Fruit fly (Drosophila melanogaster) whole organism, embryonic: Measurements from ENCODE around the gene CG31952.

Experiments
- Abd-B ChIP-seq: fragments of 200-800 bp; sonication (Bioruptor generic); optimal IDR thresholded peaks from 2 replicates; lab custom pipeline; 2018; ENCODE audit warnings: missing biosample characterization, mild to moderate bottlenecking, missing genetic modification characterization, moderate library complexity
- Ada2b ChIP-seq: fragments of 200-800 bp; sonication (Bioruptor generic); IDR thresholded peaks from 2 replicates; pipeline ENCODE4 v1.3.6; 2022; ENCODE audit warnings: missing biosample characterization, missing genetic modification characterization
- Asciz ChIP-seq: fragments of 200-800 bp; sonication (Bioruptor generic); optimal IDR thresholded peaks from 2 replicates; lab custom pipeline; 2017; ENCODE audit warnings: missing biosample characterization, mild to moderate bottlenecking, missing genetic modification characterization, missing genetic modification reagents
- Atf6 ChIP-seq: fragments of 200-800 bp; sonication (Bioruptor generic); IDR thresholded peaks from 2 replicates; pipeline ENCODE4 v1.3.6; 2022; ENCODE audit warnings: missing biosample characterization, missing genetic modification characterization
- CG11504 ChIP-seq: fragments of 200-800 bp; sonication (Bioruptor generic); optimal IDR thresholded peaks from 3 replicates; lab custom pipeline; 2019; ENCODE audit warnings: missing biosample characterization, mild to moderate bottlenecking, missing genetic modification characterization, moderate library complexity
- CG12236 ChIP-seq: fragments of 200-800 bp; sonication (Bioruptor generic); optimal IDR thresholded peaks from 2 replicates; lab custom pipeline; 2016; ENCODE audit warnings: missing biosample characterization, missing genetic modification characterization
- CG12391 ChIP-seq: fragments of 200-800 bp; sonication (Bioruptor generic); optimal IDR thresholded peaks from 3 replicates; lab custom pipeline; 2018; ENCODE audit warnings: missing biosample characterization, mild to moderate bottlenecking, missing genetic modification characterization, moderate library complexity
- CG12769 ChIP-seq: fragments of 200-800 bp; sonication (Bioruptor generic); optimal IDR thresholded peaks from 2 replicates; lab custom pipeline; 2019; ENCODE audit warnings: missing biosample characterization, mild to moderate bottlenecking, missing genetic modification characterization, moderate library complexity
- CG13775 ChIP-seq: fragments of 200-800 bp; sonication (Bioruptor generic); optimal IDR thresholded peaks from 3 replicates; lab custom pipeline; 2017; ENCODE audit warnings: missing biosample characterization, mild to moderate bottlenecking, missing genetic modification characterization
- CG13894 ChIP-seq: fragments of 200-800 bp; sonication (Bioruptor generic); optimal IDR thresholded peaks from 3 replicates; lab custom pipeline; 2018; ENCODE audit warnings: missing biosample characterization, mild to moderate bottlenecking, missing genetic modification characterization, moderate library complexity
- CG14050 ChIP-seq: fragments of 200-800 bp; sonication (Bioruptor generic); IDR thresholded peaks from 3 replicates; pipeline ENCODE4 v1.3.6; 2022; ENCODE audit warnings: missing biosample characterization, missing genetic modification characterization
- CG14441 ChIP-seq: fragments of 200-800 bp; sonication (Bioruptor generic); IDR thresholded peaks from 2 replicates; pipeline ENCODE4 v1.3.6; 2022; ENCODE audit warnings: missing biosample characterization, missing genetic modification characterization
- CG15011 ChIP-seq: fragments of 200-800 bp; sonication (Bioruptor generic); optimal IDR thresholded peaks from 3 replicates; lab custom pipeline; 2018; ENCODE audit warnings: missing biosample characterization, mild to moderate bottlenecking, missing genetic modification characterization
- CG15696 ChIP-seq: fragments of 200-800 bp; sonication (Bioruptor generic); optimal IDR thresholded peaks from 2 replicates; lab custom pipeline; 2019; ENCODE audit warnings: missing biosample characterization, mild to moderate bottlenecking, missing genetic modification characterization, moderate library complexity
- CG30431 ChIP-seq: fragments of 200-800 bp; sonication (Bioruptor generic); optimal IDR thresholded peaks from 2 replicates; lab custom pipeline; 2017; ENCODE audit warnings: missing biosample characterization, missing genetic modification characterization
- CG33213 ChIP-seq: fragments of 200-800 bp; sonication (Bioruptor generic); optimal IDR thresholded peaks from 3 replicates; lab custom pipeline; 2016; ENCODE audit warnings: missing biosample characterization, missing genetic modification characterization
- CG3847 ChIP-seq: fragments of 200-800 bp; sonication (Bioruptor generic); IDR thresholded peaks from 2 replicates; pipeline ENCODE4 v1.3.6; 2022; ENCODE audit warnings: missing biosample characterization, missing genetic modification characterization
- CG4617 ChIP-seq: fragments of 200-800 bp; sonication (Bioruptor generic); optimal IDR thresholded peaks from 3 replicates; lab custom pipeline; 2016; ENCODE audit warnings: missing biosample characterization, missing genetic modification characterization, borderline replicate concordance
- CG7357 ChIP-seq: fragments of 200-800 bp; sonication (Bioruptor generic); IDR thresholded peaks from 3 replicates; pipeline ENCODE4 v1.3.6; 2022; ENCODE audit warnings: missing biosample characterization, missing genetic modification characterization
- CG7839 ChIP-seq: fragments of 200-800 bp; sonication (Bioruptor generic); optimal IDR thresholded peaks from 3 replicates; lab custom pipeline; 2018; ENCODE audit warnings: missing biosample characterization, mild to moderate bottlenecking, missing genetic modification characterization, moderate library complexity
- CG9932 ChIP-seq: fragments of 200-800 bp; sonication (Bioruptor generic); IDR thresholded peaks from 2 replicates; pipeline ENCODE4 v1.3.6; 2022; ENCODE audit warnings: missing biosample characterization, missing genetic modification characterization
- Camta ChIP-seq: fragments of 200-800 bp; sonication (Bioruptor generic); optimal IDR thresholded peaks from 2 replicates; lab custom pipeline; 2016; ENCODE audit warnings: missing biosample characterization, missing genetic modification characterization
- D19B ChIP-seq: fragments of 200-800 bp; sonication (Bioruptor generic); optimal IDR thresholded peaks from 2 replicates; lab custom pipeline; 2017; ENCODE audit warnings: missing biosample characterization, mild to moderate bottlenecking, missing genetic modification characterization
- Dref ChIP-seq: fragments of 200-800 bp; sonication (Bioruptor generic); IDR thresholded peaks from 2 replicates; pipeline ENCODE4 v1.3.6; 2022; ENCODE audit warnings: missing biosample characterization, missing genetic modification characterization
- ERR ChIP-seq: fragments of 200-800 bp; sonication (Bioruptor generic); optimal IDR thresholded peaks from 2 replicates; lab custom pipeline; 2016; ENCODE audit warnings: missing biosample characterization, missing genetic modification characterization
- Gug ChIP-seq: fragments of 200-800 bp; sonication (Bioruptor generic); IDR thresholded peaks from 4 replicates; pipeline ENCODE4 v1.3.6; 2022; ENCODE audit warnings: missing biosample characterization, missing genetic modification characterization
- HHEX ChIP-seq: fragments of 200-800 bp; sonication (Bioruptor generic); optimal IDR thresholded peaks from 3 replicates; lab custom pipeline; 2017; ENCODE audit warnings: missing biosample characterization, mild to moderate bottlenecking, missing genetic modification characterization, missing genetic modification reagents
- Hr51 ChIP-seq, 2 experiments: fragments of 200-800 bp; sonication (Bioruptor generic); optimal IDR thresholded peaks; 2 replicates in 1 of 2; 3 replicates in 1 of 2; lab custom pipeline; 2016 to 2018; ENCODE audit warnings: missing biosample characterization in 2 of 2, missing genetic modification characterization in 2 of 2, mild to moderate bottlenecking in 1 of 2, moderate library complexity in 1 of 2
- Kr ChIP-seq: fragments of 200-800 bp; sonication (Bioruptor generic); optimal IDR thresholded peaks from 2 replicates; lab custom pipeline; 2017; ENCODE audit warnings: missing biosample characterization, mild to moderate bottlenecking, missing genetic modification characterization
- Med ChIP-seq: fragments of 200-800 bp; sonication (Bioruptor generic); peaks from one replicate; lab custom pipeline; 2016; ENCODE audit warnings: missing biosample characterization, missing genetic modification characterization, mild to moderate bottlenecking, inconsistent platforms, moderate library complexity
- NC2β ChIP-seq: fragments of 200-800 bp; sonication (Bioruptor generic); optimal IDR thresholded peaks from 2 replicates; lab custom pipeline; 2016; ENCODE audit warnings: missing biosample characterization, missing genetic modification characterization
- Pdp1 ChIP-seq, 2 experiments: fragments of 200-800 bp; sonication (Bioruptor generic); optimal IDR thresholded peaks; 3 replicates each; lab custom pipeline; 2016; ENCODE audit warnings: missing biosample characterization in 2 of 2, missing genetic modification characterization in 2 of 2, mild to moderate bottlenecking in 1 of 2, moderate library complexity in 1 of 2
- Poxn ChIP-seq: fragments of 200-800 bp; sonication (Bioruptor generic); IDR thresholded peaks from 2 replicates; pipeline ENCODE4 v1.3.6; 2022; ENCODE audit warnings: missing biosample characterization, missing genetic modification characterization
- Rx ChIP-seq: fragments of 200-800 bp; sonication (Bioruptor generic); IDR thresholded peaks from 2 replicates; pipeline ENCODE4 v1.3.6; 2022; ENCODE audit warnings: missing biosample characterization, missing genetic modification characterization
- cad ChIP-seq: fragments of >200 bp; optimal IDR thresholded peaks from 2 replicates; lab custom pipeline; 2017; ENCODE audit warnings: missing biosample characterization, missing genetic modification characterization
- corto ChIP-seq: fragments of 200-800 bp; sonication (Bioruptor generic); optimal IDR thresholded peaks from 2 replicates; lab custom pipeline; 2016; ENCODE audit warnings: missing biosample characterization, mild to moderate bottlenecking, missing genetic modification characterization, moderate library complexity
- dm ChIP-seq: fragments of 200-800 bp; sonication (Bioruptor generic); optimal IDR thresholded peaks from 3 replicates; lab custom pipeline; 2016; ENCODE audit warnings: missing biosample characterization, missing genetic modification characterization
- dmrt99B ChIP-seq: fragments of 200-800 bp; sonication (Bioruptor generic); optimal IDR thresholded peaks from 2 replicates; lab custom pipeline; 2018; ENCODE audit warnings: missing biosample characterization, mild to moderate bottlenecking, missing genetic modification characterization, moderate library complexity
- dysf ChIP-seq: fragments of 200-800 bp; sonication (Bioruptor generic); IDR thresholded peaks from 3 replicates; pipeline ENCODE4 v1.3.6; 2022; ENCODE audit warnings: missing biosample characterization, missing genetic modification characterization
- gem ChIP-seq: fragments of 200-800 bp; sonication (Bioruptor generic); optimal IDR thresholded peaks from 2 replicates; lab custom pipeline; 2019; ENCODE audit warnings: missing biosample characterization, mild to moderate bottlenecking, missing genetic modification characterization, moderate library complexity
- grau ChIP-seq: fragments of 200-800 bp; optimal IDR thresholded peaks from 3 replicates; lab custom pipeline; 2019; ENCODE audit warnings: missing biosample characterization, mild to moderate bottlenecking, missing genetic modification characterization, moderate library complexity
- gro ChIP-seq: fragments of 200-800 bp; sonication (Bioruptor generic); optimal IDR thresholded peaks from 2 replicates; lab custom pipeline; 2016; ENCODE audit warnings: missing biosample characterization, missing genetic modification characterization
- ham ChIP-seq: fragments of 200-800 bp; sonication (Bioruptor generic); IDR thresholded peaks from 2 replicates; pipeline ENCODE4 v1.3.6; 2022; ENCODE audit warnings: missing biosample characterization, missing genetic modification characterization
- her ChIP-seq: fragments of 200-800 bp; sonication (Bioruptor generic); optimal IDR thresholded peaks from 2 replicates; lab custom pipeline; 2016; ENCODE audit warnings: missing biosample characterization, missing genetic modification characterization
- oc ChIP-seq: fragments of 200-800 bp; sonication (Bioruptor generic); optimal IDR thresholded peaks from 2 replicates; lab custom pipeline; 2018; ENCODE audit warnings: missing biosample characterization, mild to moderate bottlenecking, missing genetic modification characterization, moderate library complexity
- sens ChIP-seq: fragments of 200-800 bp; sonication (Bioruptor generic); peaks from one replicate; lab custom pipeline; 2016; ENCODE audit warnings: missing biosample characterization, missing genetic modification characterization
- shn ChIP-seq: fragments of 200-800 bp; sonication (Bioruptor generic); optimal IDR thresholded peaks from 3 replicates; lab custom pipeline; 2016; ENCODE audit warnings: missing biosample characterization, missing genetic modification characterization
- sim ChIP-seq: fragments of 200-800 bp; sonication (Bioruptor generic); IDR thresholded peaks from 2 replicates; pipeline ENCODE4 v1.3.6; 2022; ENCODE audit warnings: missing biosample characterization, missing genetic modification characterization
- tgo ChIP-seq: fragments of 200-800 bp; sonication (Bioruptor generic); IDR thresholded peaks from 3 replicates; pipeline ENCODE4 v1.3.6; 2022; ENCODE audit warnings: missing biosample characterization, missing genetic modification characterization
- zfh2 ChIP-seq: fragments of 200-800 bp; sonication (Bioruptor generic); optimal IDR thresholded peaks from 2 replicates; lab custom pipeline; 2016; ENCODE audit warnings: missing biosample characterization, missing genetic modification characterization

The CG31952 gene

DNA sequence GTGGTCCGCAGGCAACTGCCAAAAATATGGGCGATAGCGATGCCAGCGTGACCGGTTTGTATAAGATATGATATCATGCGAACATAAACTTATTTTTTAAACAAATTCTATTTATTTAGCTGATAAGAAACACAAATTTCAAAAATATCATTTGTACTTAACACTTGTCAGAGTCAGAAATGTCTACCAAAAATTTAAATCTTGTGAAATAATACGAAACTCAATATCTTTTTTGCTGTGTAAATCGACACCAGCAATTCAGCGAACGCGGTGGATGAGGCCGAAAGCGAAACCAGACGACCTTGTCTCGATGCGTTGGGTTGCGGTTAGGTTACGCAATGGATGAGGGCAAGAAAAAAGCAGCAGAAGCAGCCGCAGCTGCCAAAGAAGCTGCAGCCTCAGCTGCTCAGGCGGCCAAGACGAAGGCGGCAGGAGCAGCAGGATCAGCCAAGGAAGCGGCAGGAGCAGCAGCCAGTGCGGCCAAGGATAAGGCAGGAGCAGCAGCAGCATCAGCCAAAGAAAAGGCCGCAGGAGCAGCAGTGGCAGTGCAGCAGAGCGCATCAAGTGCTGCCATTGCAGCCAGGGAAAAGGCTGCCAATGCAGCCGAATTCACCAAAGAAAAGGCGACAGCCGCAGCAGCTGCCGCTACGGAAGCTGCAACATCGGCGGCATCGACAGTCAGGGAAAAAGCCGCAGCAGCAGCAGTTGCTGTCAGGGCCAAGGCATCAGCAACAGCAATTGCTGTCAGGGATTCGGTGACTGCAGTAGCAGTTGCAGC, at the start of gene CG31952:
Gene CG31952 (plus strand): TSS at position 167 of the 778 bp plus-strand sequence.
- TF ChIP-seq dysf (GFP tag; lab: Robert Waterston, UW) (0 out of 3 replicates have a peak, but pooled peaks have one; percentile 7), sim (GFP tag; lab: Robert Waterston, UW) (no peak), Rx (GFP tag; lab: Robert Waterston, UW) (no peak), CG3847 (peak; percentile 38; the same call in 1 of the 2 replicates), corto (GFP tag; lab: Kevin White, UChicago) (no peak), Asciz (GFP tag; lab: Kevin White, UChicago) (no peak), gem (peak; percentile 21), gro (GFP tag; lab: Kevin White, UChicago) (peak; percentile 1), CG33213 (GFP tag; lab: Kevin White, UChicago) (no peak), Kr (GFP tag; lab: Kevin White, UChicago) (no peak), Med (GFP tag; lab: Kevin White, UChicago) (peak; percentile 67), CG12236 (GFP tag; lab: Kevin White, UChicago) (no peak), Abd-B (no peak), her (no peak), Ada2b (GFP tag; lab: Robert Waterston, UW) (0 out of 2 replicates have a peak, but pooled peaks have one; percentile 18), CG4617 (no peak), oc (tag; lab: Kevin White, UChicago) (no peak), ERR (GFP tag; lab: Kevin White, UChicago) (no peak), CG14441 (no peak), CG9932 (GFP tag; lab: Robert Waterston, UW) (no peak), CG13775 (GFP tag; lab: Kevin White, UChicago) (no peak), dmrt99B (tag; lab: Kevin White, UChicago) (peak; percentile 11), CG11504 (tag; lab: Kevin White, UChicago) (peak; percentile 43), Pdp1 (GFP tag; optimal IDR thresholded peaks at IDR 0.05; lab: Kevin White, UChicago) (peak in 1 of 2 experiments; percentile 42), Poxn (no peak), Atf6 (GFP tag; lab: Robert Waterston, UW) (peak; percentile 33; the same call in 1 of the 2 replicates), CG12769 (tag; lab: Kevin White, UChicago) (peak; percentile 20), Dref (GFP tag; lab: Robert Waterston, UW) (no peak), Gug (GFP tag; lab: Robert Waterston, UW) (no peak), CG7357 (GFP tag; lab: Robert Waterston, UW) (no peak), dm (GFP tag; lab: Kevin White, UChicago) (no peak), tgo (no peak), zfh2 (GFP tag; lab: Kevin White, UChicago) (no peak), Camta (GFP tag; lab: Kevin White, UChicago) (no peak), CG15696 (tag; lab: Kevin White, UChicago) (no peak), CG7839 (peak; percentile 32), CG13894 (tag; lab: Kevin White, UChicago) (no peak), CG30431 (GFP tag; lab: Kevin White, UChicago) (no peak), HHEX (GFP tag; lab: Kevin White, UChicago) (no peak), ham (no peak), cad (GFP tag; lab: Kevin White, UChicago) (no peak), CG15011 (GFP tag; lab: Kevin White, UChicago) (no peak), sens (GFP tag; lab: Kevin White, UChicago) (peak; percentile 28), shn (GFP tag; lab: Kevin White, UChicago) (no peak), CG12391 (tag; lab: Kevin White, UChicago) (no peak), grau (tag; lab: Kevin White, UChicago) (peak; percentile 37), NC2β (GFP tag; lab: Kevin White, UChicago) (no peak), D19B (GFP tag; lab: Kevin White, UChicago) (no peak), Hr51 (GFP tag; optimal IDR thresholded peaks at IDR 0.05; lab: Kevin White, UChicago) (peak in 1 of 2 experiments; percentile 33), CG14050 (GFP tag; lab: Robert Waterston, UW) (no peak)
